Worm (Caenorhabditis elegans) whole organism, L1 larva: ENCODE data around the gene Y54E2A.4.

Experiments used
- C16A3.4 ChIP-seq: fragments of 150-350 bp; optimal IDR thresholded peaks from 2 replicates; lab custom pipeline; 2014; ENCODE audit warnings: missing biosample characterization, missing genetic modification characterization
- aha-1 ChIP-seq: fragments of 150-350 bp; optimal IDR thresholded peaks from 2 replicates; lab custom pipeline; 2014; ENCODE audit warnings: missing biosample characterization, missing genetic modification characterization
- alr-1 ChIP-seq: fragments of 200-800 bp; sonication (Bioruptor generic); optimal IDR thresholded peaks from 2 replicates; lab custom pipeline; 2018; ENCODE audit warnings: borderline replicate concordance, mild to moderate bottlenecking, missing genetic modification characterization, missing compliant biosample characterization
- ama-1 ChIP-seq: fragments of 150-350 bp; optimal IDR thresholded peaks from 2 replicates; lab custom pipeline; 2014
- ceh-8 ChIP-seq: fragments of 200-800 bp; sonication (Bioruptor generic); optimal IDR thresholded peaks from 2 replicates; lab custom pipeline; 2018; ENCODE audit warnings: mild to moderate bottlenecking, missing genetic modification characterization, moderate library complexity, missing compliant biosample characterization
- ceh-82 ChIP-seq, 3 experiments: fragments of 150-350 bp in 1 of 3; sonication (generic microtip) in 2 of 3; optimal IDR thresholded peaks; 2 replicates each; lab custom pipeline; 2014 to 2017; ENCODE audit warnings: missing biosample characterization in 3 of 3, missing genetic modification characterization in 3 of 3
- ceh-88 ChIP-seq: fragments of 200-800 bp; sonication (Bioruptor generic); IDR thresholded peaks from 2 replicates; pipeline ENCODE4 v1.3.6; 2022; ENCODE audit warnings: missing genetic modification characterization, missing compliant biosample characterization
- ceh-90 ChIP-seq: sonication (generic microtip); optimal IDR thresholded peaks from 2 replicates; lab custom pipeline; 2016; ENCODE audit warnings: missing genetic modification characterization, missing compliant biosample characterization
- ces-1 ChIP-seq: fragments of 150-350 bp; optimal IDR thresholded peaks from 2 replicates; lab custom pipeline; 2014; ENCODE audit warnings: missing biosample characterization, missing genetic modification reagents, missing genetic modification characterization
- dsc-1 ChIP-seq: sonication (generic microtip); optimal IDR thresholded peaks from 2 replicates; lab custom pipeline; 2016; ENCODE audit warnings: mild to moderate bottlenecking, missing genetic modification characterization, missing compliant biosample characterization
- egl-13 ChIP-seq: sonication (generic microtip); optimal IDR thresholded peaks from 2 replicates; lab custom pipeline; 2016; ENCODE audit warnings: missing genotype, missing genetic modification reagents, missing genetic modification characterization, missing compliant biosample characterization
- egl-27 ChIP-seq, 2 experiments: fragments of 150-350 bp in 1 of 2; sonication (generic microtip); optimal IDR thresholded peaks; 3 replicates each; lab custom pipeline; 2017 to 2018; ENCODE audit warnings: missing biosample characterization in 2 of 2, missing genetic modification characterization in 2 of 2, missing genetic modification reagents in 2 of 2
- elt-2 ChIP-seq: sonication (generic microtip); optimal IDR thresholded peaks from 2 replicates; lab custom pipeline; 2016; ENCODE audit warnings: missing genetic modification characterization, mild to moderate bottlenecking, inconsistent platforms, missing compliant biosample characterization, missing genetic modification reagents
- elt-3 ChIP-seq, 6 experiments: fragments of 150-350 bp in 1 of 6; sonication (generic microtip); optimal IDR thresholded peaks; 2 replicates each; lab custom pipeline; 2017 to 2018; ENCODE audit warnings: missing biosample characterization in 6 of 6, missing genetic modification characterization in 6 of 6, inconsistent platforms in 1 of 6
- fkh-10 ChIP-seq: sonication (generic microtip); optimal IDR thresholded peaks from 2 replicates; lab custom pipeline; 2017; ENCODE audit warnings: missing biosample characterization, missing genetic modification reagents, missing genetic modification characterization
- fkh-4 ChIP-seq: sonication (generic microtip); optimal IDR thresholded peaks from 2 replicates; lab custom pipeline; 2016; ENCODE audit warnings: missing compliant biosample characterization, missing genetic modification characterization, borderline replicate concordance
- fkh-8 ChIP-seq: sonication (generic microtip); optimal IDR thresholded peaks from 2 replicates; lab custom pipeline; 2016; ENCODE audit warnings: mild to moderate bottlenecking, missing genetic modification characterization, missing compliant biosample characterization
- fos-1 ChIP-seq: fragments of 150-350 bp; optimal IDR thresholded peaks from 2 replicates; lab custom pipeline; 2014; ENCODE audit warnings: missing biosample characterization, missing genetic modification characterization
- hlh-17 ChIP-seq: fragments of 200-800 bp; sonication (Bioruptor generic); optimal IDR thresholded peaks from 2 replicates; lab custom pipeline; 2018; ENCODE audit warnings: missing genetic modification characterization, mild to moderate bottlenecking, missing compliant biosample characterization, moderate library complexity, borderline replicate concordance
- hpl-2 ChIP-seq: fragments of 150-350 bp; optimal IDR thresholded peaks from 2 replicates; lab custom pipeline; 2014; ENCODE audit warnings: missing biosample characterization, missing genetic modification reagents, missing genetic modification characterization
- jun-1 ChIP-seq: fragments of 150-350 bp; optimal IDR thresholded peaks from 2 replicates; lab custom pipeline; 2014; ENCODE audit warnings: missing biosample characterization, missing genetic modification reagents, missing genetic modification characterization
- lin-13 ChIP-seq: fragments of 150-350 bp; optimal IDR thresholded peaks from 2 replicates; lab custom pipeline; 2014; ENCODE audit warnings: missing biosample characterization, missing genetic modification reagents, missing genetic modification characterization
- lin-35 ChIP-seq, 2 experiments: fragments of 150-350 bp; optimal IDR thresholded peaks; 2 replicates each; lab custom pipeline; 2014; ENCODE audit warnings: missing biosample characterization in 2 of 2, missing genetic modification characterization in 2 of 2, missing genetic modification reagents in 2 of 2
- lir-3 ChIP-seq: sonication (generic microtip); optimal IDR thresholded peaks from 2 replicates; lab custom pipeline; 2016; ENCODE audit warnings: mild to moderate bottlenecking, missing genetic modification characterization, moderate library complexity, missing compliant biosample characterization; ENCODE audit not compliant: poor library complexity
- lsy-2 ChIP-seq, 2 experiments: fragments of 150-350 bp; optimal IDR thresholded peaks; 2 replicates each; lab custom pipeline; 2014; ENCODE audit warnings: missing biosample characterization in 2 of 2, missing genetic modification characterization in 2 of 2
- mab-9 ChIP-seq: fragments of 200-800 bp; sonication (Bioruptor generic); IDR thresholded peaks from 2 replicates; pipeline ENCODE4 v1.3.6; 2022; ENCODE audit warnings: missing genetic modification reagents, missing genetic modification characterization, missing compliant biosample characterization
- mdl-1 ChIP-seq, 2 experiments: fragments of 150-350 bp; optimal IDR thresholded peaks; 2 replicates each; lab custom pipeline; 2014 to 2017; ENCODE audit warnings: missing biosample characterization in 2 of 2, missing genetic modification characterization in 2 of 2, inconsistent platforms in 1 of 2
- mef-2 ChIP-seq: fragments of 150-350 bp; optimal IDR thresholded peaks from 2 replicates; lab custom pipeline; 2014; ENCODE audit warnings: missing biosample characterization, missing genetic modification characterization
- nhr-19 ChIP-seq: fragments of 200-800 bp; sonication (Bioruptor generic); conservative IDR thresholded peaks from 2 replicates; pipeline ENCODE4 v1.3.6; 2022; ENCODE audit warnings: missing genetic modification characterization, missing compliant biosample characterization
- nhr-237 ChIP-seq: fragments of 150-350 bp; optimal IDR thresholded peaks from 2 replicates; lab custom pipeline; 2014; ENCODE audit warnings: missing biosample characterization, missing genetic modification characterization
- nhr-47 ChIP-seq: sonication (generic microtip); optimal IDR thresholded peaks from 2 replicates; lab custom pipeline; 2016; ENCODE audit warnings: mild to moderate bottlenecking, missing genetic modification characterization, moderate library complexity, missing compliant biosample characterization
- nhr-71 ChIP-seq: sonication (generic microtip); optimal IDR thresholded peaks from 2 replicates; lab custom pipeline; 2016; ENCODE audit warnings: mild to moderate bottlenecking, missing genetic modification characterization, moderate library complexity, missing compliant biosample characterization
- nhr-76 ChIP-seq: sonication (generic microtip); optimal IDR thresholded peaks from 2 replicates; lab custom pipeline; 2017; ENCODE audit warnings: missing biosample characterization, missing genetic modification characterization
- nhr-77 ChIP-seq: fragments of 150-350 bp; optimal IDR thresholded peaks from 2 replicates; lab custom pipeline; 2014; ENCODE audit warnings: missing biosample characterization, missing genetic modification characterization
- nhr-85 ChIP-seq: sonication (generic microtip); peaks from one replicate; lab custom pipeline; 2016; ENCODE audit warnings: missing genetic modification characterization, inconsistent platforms, missing compliant biosample characterization
- nhr-90 ChIP-seq: sonication (generic microtip); optimal IDR thresholded peaks from 2 replicates; lab custom pipeline; 2016; ENCODE audit warnings: mild to moderate bottlenecking, missing genetic modification characterization, missing compliant biosample characterization; ENCODE audit not compliant: poor library complexity
- pax-3 ChIP-seq: fragments of 200-800 bp; sonication (Bioruptor generic); optimal IDR thresholded peaks from 2 replicates; lab custom pipeline; 2018; ENCODE audit warnings: mild to moderate bottlenecking, missing genetic modification characterization, moderate library complexity, missing compliant biosample characterization
- pqm-1 ChIP-seq: sonication (generic microtip); optimal IDR thresholded peaks from 3 replicates; lab custom pipeline; 2017; ENCODE audit warnings: missing biosample characterization, missing genetic modification characterization
- rnt-1 ChIP-seq: sonication (generic microtip); optimal IDR thresholded peaks from 2 replicates; lab custom pipeline; 2016; ENCODE audit warnings: mild to moderate bottlenecking, missing genetic modification characterization, moderate library complexity, missing compliant biosample characterization
- skn-1 ChIP-seq: fragments of 150-350 bp; optimal IDR thresholded peaks from 2 replicates; lab custom pipeline; 2014; ENCODE audit warnings: missing biosample characterization, missing genetic modification characterization
- snpc-4 ChIP-seq: fragments of 150-350 bp; optimal IDR thresholded peaks from 2 replicates; lab custom pipeline; 2014; ENCODE audit warnings: missing biosample characterization, missing genetic modification characterization
- snu-23 ChIP-seq: sonication (generic microtip); optimal IDR thresholded peaks from 2 replicates; lab custom pipeline; 2016; ENCODE audit warnings: missing genetic modification characterization, missing compliant biosample characterization
- sox-4 ChIP-seq: sonication (generic microtip); optimal IDR thresholded peaks from 2 replicates; lab custom pipeline; 2016; ENCODE audit warnings: missing genetic modification characterization, missing compliant biosample characterization
- sptf-1 ChIP-seq: fragments of 150-350 bp; optimal IDR thresholded peaks from 2 replicates; lab custom pipeline; 2014; ENCODE audit warnings: missing biosample characterization, missing genetic modification characterization
- sup-37 ChIP-seq: fragments of 200-800 bp; sonication (Bioruptor generic); optimal IDR thresholded peaks from 2 replicates; lab custom pipeline; 2018; ENCODE audit warnings: mild to moderate bottlenecking, missing genetic modification characterization, missing compliant biosample characterization
- tlp-1 ChIP-seq: fragments of 150-350 bp; optimal IDR thresholded peaks from 2 replicates; lab custom pipeline; 2014; ENCODE audit warnings: missing biosample characterization, missing genetic modification characterization
- unc-30 ChIP-seq: sonication (generic microtip); optimal IDR thresholded peaks from 2 replicates; lab custom pipeline; 2017; ENCODE audit warnings: missing biosample characterization, missing genetic modification characterization
- unc-98 ChIP-seq: fragments of 200-800 bp; sonication (Bioruptor generic); IDR thresholded peaks from 2 replicates; pipeline ENCODE4 v1.3.6; 2022; ENCODE audit warnings: missing genetic modification characterization, missing compliant biosample characterization
- xbp-1 ChIP-seq: sonication (generic microtip); optimal IDR thresholded peaks from 2 replicates; lab custom pipeline; 2016; ENCODE audit warnings: missing genetic modification characterization, missing compliant biosample characterization
- zip-4 ChIP-seq: fragments of 200-800 bp; sonication (Bioruptor generic); optimal IDR thresholded peaks from 2 replicates; lab custom pipeline; 2018; ENCODE audit warnings: mild to moderate bottlenecking, missing genetic modification characterization, moderate library complexity, missing compliant biosample characterization
- ztf-11 ChIP-seq, 2 experiments: sonication (generic microtip); optimal IDR thresholded peaks; 2 replicates each; lab custom pipeline; 2016 to 2017; ENCODE audit warnings: missing genetic modification characterization in 2 of 2, missing biosample characterization in 1 of 2, missing compliant biosample characterization in 1 of 2
- ztf-4 ChIP-seq: fragments of 150-350 bp; optimal IDR thresholded peaks from 2 replicates; lab custom pipeline; 2014; ENCODE audit warnings: missing biosample characterization, missing genetic modification characterization

Gene Y54E2A.4

DNA sequence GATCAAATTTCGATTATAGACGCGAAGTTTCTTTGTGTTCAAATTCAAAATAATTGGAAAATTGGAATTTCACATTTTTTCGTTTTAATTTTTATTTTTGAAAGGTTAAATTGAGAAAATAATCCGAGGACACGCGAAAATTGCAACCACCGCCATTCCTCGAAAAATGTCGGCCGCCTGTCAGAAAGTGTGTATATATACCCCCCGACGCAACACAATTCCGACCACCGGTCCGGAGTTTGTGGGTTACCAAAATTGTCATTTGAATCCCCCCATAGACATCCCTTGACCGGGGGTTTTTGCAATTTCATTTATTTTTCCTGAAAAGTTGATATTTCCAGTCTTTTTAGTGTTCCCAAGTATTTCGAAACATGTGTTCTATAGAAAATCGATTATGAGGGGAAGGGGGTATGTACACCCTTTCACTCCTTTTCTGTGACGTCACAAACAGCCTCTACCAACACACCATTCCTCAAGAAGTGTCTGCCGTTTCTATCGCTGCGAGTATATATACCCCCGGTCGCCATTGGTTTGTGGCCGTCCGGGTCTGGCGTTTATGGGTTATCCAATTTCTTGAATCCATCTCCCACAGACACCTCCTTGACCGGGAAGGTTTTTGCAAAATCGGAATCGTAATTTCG lies 50.0 kb downstream of the Y54E2A.4 start, which contains the start of gene W01D2.3 (continued):
- TF ChIP-seq alr-1 (no peak), mef-2 (tag; lab: Kevin White, UChicago) (no peak), fkh-10 (no peak), xbp-1 (tag; lab: Kevin White, UChicago) (peak; percentile 69), unc-30 (no peak), dsc-1 (peak; percentile 86), lin-35 (GFP tag; optimal IDR thresholded peaks at IDR 0.05; lab: Kevin White, UChicago) (peak; percentile 46 to 54), zip-4 (peak; percentile 77), tlp-1 (tag; lab: Kevin White, UChicago) (no peak), rnt-1 (tag; lab: Kevin White, UChicago) (peak; percentile 71), jun-1 (tag; lab: Kevin White, UChicago) (peak; percentile 37), ces-1 (GFP tag; lab: Kevin White, UChicago) (no peak), snu-23 (GFP tag; lab: Kevin White, UChicago) (peak; percentile 81), sptf-1 (tag; lab: Kevin White, UChicago) (no peak), fos-1 (tag; lab: Kevin White, UChicago) (no peak), sox-4 (tag; lab: Kevin White, UChicago) (peak; percentile 24), nhr-19 (GFP tag; lab: Robert Waterston, UW) (peak; percentile 82), nhr-237 (no peak), nhr-77 (tag; lab: Kevin White, UChicago) (peak; percentile 55), aha-1 (no peak), ceh-8 (GFP tag; lab: Kevin White, UChicago) (peak; percentile 64), mab-9 (GFP tag; lab: Robert Waterston, UW) (0 out of 2 replicates have a peak, but pooled peaks have one; percentile 50), nhr-76 (tag; lab: Kevin White, UChicago) (no peak), mdl-1 (tag; optimal IDR thresholded peaks at IDR 0.05; lab: Kevin White, UChicago) (peak in 1 of 2 experiments; percentile 55), fkh-8 (tag; lab: Kevin White, UChicago) (no peak), ztf-11 (tag; optimal IDR thresholded peaks at IDR 0.05; lab: Kevin White, UChicago) (peak; percentile 21 to 80), pqm-1 (no peak), nhr-85 (peak; percentile 88), skn-1 (peak; percentile 61), hpl-2 (no peak), ztf-4 (tag; lab: Kevin White, UChicago) (peak; percentile 51), nhr-90 (tag; lab: Kevin White, UChicago) (peak; percentile 88), egl-27 (tag; optimal IDR thresholded peaks at IDR 0.05; lab: Kevin White, UChicago) (no peak), nhr-71 (tag; lab: Kevin White, UChicago) (peak; percentile 85), pax-3 (tag; lab: Kevin White, UChicago) (peak; percentile 13), egl-13 (peak; percentile 27), sup-37 (GFP tag; lab: Kevin White, UChicago) (peak; percentile 59), ama-1 (lab: Kevin White, UChicago) (no peak), unc-98 (no peak), C16A3.4 (peak; percentile 47), snpc-4 (tag; lab: Kevin White, UChicago) (peak; percentile 99), ceh-90 (no peak), fkh-4 (no peak), lir-3 (peak; percentile 32), nhr-47 (tag; lab: Kevin White, UChicago) (peak; percentile 92), lsy-2 (tag; optimal IDR thresholded peaks at IDR 0.05; lab: Kevin White, UChicago) (peak; percentile 62 to 65), elt-2 (peak; percentile 31), lin-13 (GFP tag; lab: Kevin White, UChicago) (peak; percentile 28), ceh-82 (tag; optimal IDR thresholded peaks at IDR 0.05; lab: Kevin White, UChicago) (peak; percentile 50 to 66 (median 60)), hlh-17 (no peak), elt-3 (tag; optimal IDR thresholded peaks at IDR 0.05; lab: Kevin White, UChicago) (no peak), ceh-88 (GFP tag; lab: Robert Waterston, UW) (peak; percentile 54; the same call in 1 of the 2 replicates)
